Fruit fly (Drosophila melanogaster) S2 (cell line): ENCODE results near the gene CG6569.

Source experiments
- CG8478 ChIP-seq: fragments of >200 bp; optimal IDR thresholded peaks from 2 replicates; lab custom pipeline; 2018
- CTCF ChIP-seq, 2 experiments: fragments of >200 bp; optimal IDR thresholded peaks; 2 replicates each; lab custom pipeline; 2018

The CG6569 gene

dm6 chr3R:21838505-21838956 lies 29.2 kb downstream of the CG6569 start:
- TF ChIP-seq CG8478 (lab: Kevin White, UChicago) (no peak), CTCF (optimal IDR thresholded peaks at IDR 0.05; lab: Kevin White, UChicago) (no peak)

dm6 chr3R:21837069-21837977 lies 30.4 kb downstream of the CG6569 start:
- TF ChIP-seq CTCF (optimal IDR thresholded peaks at IDR 0.05; lab: Kevin White, UChicago) = no peak
- TF ChIP-seq CG8478 (lab: Kevin White, UChicago) = no peak

- TF ChIP-seq CG8478 (lab: Kevin White, UChicago) (no peak), CTCF (optimal IDR thresholded peaks at IDR 0.05; lab: Kevin White, UChicago) (no peak)
Measured at dm6 chr3R:21836614-21837013, 31.1 kb downstream of the CG6569 start.

dm6 chr3R:21836201-21836504 lies 31.6 kb downstream of the CG6569 start:
- no peak for TF ChIP-seq CTCF (optimal IDR thresholded peaks at IDR 0.05; lab: Kevin White, UChicago)

- no peak for TF ChIP-seq CTCF (optimal IDR thresholded peaks at IDR 0.05; lab: Kevin White, UChicago)
- no peak for TF ChIP-seq CG8478 (lab: Kevin White, UChicago)
Measured at dm6 chr3R:21835388-21836200, 32.1 kb downstream of the CG6569 start.

dm6 chr3R:21834234-21835070 lies 33.3 kb downstream of the CG6569 start:
- TF ChIP-seq CG8478 (lab: Kevin White, UChicago) (no peak), CTCF (optimal IDR thresholded peaks at IDR 0.05; lab: Kevin White, UChicago) (no peak)

dm6 chr3R:21832203-21832602 lies 35.5 kb downstream of the CG6569 start, which contains the start of gene Gr93a:
Gene Gr93a, plus strand, starts transcription at chr3R:21832503.
- TF ChIP-seq CTCF (optimal IDR thresholded peaks at IDR 0.05; lab: Kevin White, UChicago) = no peak
- TF ChIP-seq CG8478 (lab: Kevin White, UChicago) = no peak

dm6 chr3R:21831040-21831439 lies 36.7 kb downstream of the CG6569 start:
- no peak for TF ChIP-seq CG8478 (lab: Kevin White, UChicago)
- no peak for TF ChIP-seq CTCF (optimal IDR thresholded peaks at IDR 0.05; lab: Kevin White, UChicago)

dm6 chr3R:21830303-21830707 lies 37.4 kb downstream of the CG6569 start:
- TF ChIP-seq CG8478 (lab: Kevin White, UChicago) = no peak
- no peak for TF ChIP-seq CTCF (optimal IDR thresholded peaks at IDR 0.05; lab: Kevin White, UChicago)

dm6 chr3R:21829487-21829957 lies 38.2 kb downstream of the CG6569 start:
- TF ChIP-seq CG8478 (lab: Kevin White, UChicago) (no peak), CTCF (optimal IDR thresholded peaks at IDR 0.05; lab: Kevin White, UChicago) (no peak)

- TF ChIP-seq CG8478 (lab: Kevin White, UChicago) = no peak
- no peak for TF ChIP-seq CTCF (optimal IDR thresholded peaks at IDR 0.05; lab: Kevin White, UChicago)
Measured at dm6 chr3R:21828785-21829486, 38.8 kb downstream of the CG6569 start.

- TF ChIP-seq CG8478 (lab: Kevin White, UChicago) (no peak), CTCF (optimal IDR thresholded peaks at IDR 0.05; lab: Kevin White, UChicago) (no peak)
Measured at dm6 chr3R:21828040-21828526, 39.6 kb downstream of the CG6569 start.

dm6 chr3R:21827453-21828039 lies 40.2 kb downstream of the CG6569 start:
- TF ChIP-seq CG8478 (lab: Kevin White, UChicago) (no peak), CTCF (optimal IDR thresholded peaks at IDR 0.05; lab: Kevin White, UChicago) (no peak)
